Worm (Caenorhabditis elegans) whole organism, L4 larva: Measurements from ENCODE around the gene srh-300.

Experiments
- ZK546.5 ChIP-seq, 2 experiments: sonication (generic microtip); optimal IDR thresholded peaks; 2 replicates each; lab custom pipeline; 2017; ENCODE audit warnings: missing biosample characterization in 2 of 2, missing genetic modification characterization in 2 of 2
- hlh-11 ChIP-seq: fragments of 200-800 bp; sonication (Bioruptor generic); optimal IDR thresholded peaks from 2 replicates; lab custom pipeline; 2018; ENCODE audit warnings: mild to moderate bottlenecking, missing genetic modification characterization, missing compliant biosample characterization
- lin-15B ChIP-seq: fragments of 150-350 bp; sonication (generic microtip); optimal IDR thresholded peaks from 3 replicates; lab custom pipeline; 2014; ENCODE audit warnings: missing biosample characterization, missing genetic modification characterization
- lin-39 ChIP-seq: fragments of 150-350 bp; optimal IDR thresholded peaks from 2 replicates; lab custom pipeline; 2014; ENCODE audit warnings: missing biosample characterization, missing genetic modification reagents, missing genetic modification characterization
- mep-1 ChIP-seq: fragments of 150-350 bp; sonication (generic microtip); optimal IDR thresholded peaks from 3 replicates; lab custom pipeline; 2014; ENCODE audit warnings: missing biosample characterization, missing genetic modification characterization
- mes-2 ChIP-seq: sonication (generic microtip); optimal IDR thresholded peaks from 2 replicates; lab custom pipeline; 2016; ENCODE audit warnings: missing genotype, mild to moderate bottlenecking, missing genetic modification characterization, missing compliant biosample characterization; ENCODE audit not compliant: poor library complexity, severe bottlenecking
- nhr-76 ChIP-seq: fragments of 150-350 bp; optimal IDR thresholded peaks from 2 replicates; lab custom pipeline; 2014; ENCODE audit warnings: missing biosample characterization, missing genetic modification characterization
- vab-7 ChIP-seq: fragments of 200-800 bp; sonication (Bioruptor generic); IDR thresholded peaks from 2 replicates; pipeline ENCODE4 v1.3.6; 2022; ENCODE audit warnings: missing genetic modification reagents, missing genetic modification characterization, missing compliant biosample characterization

ce11 chrV:17870569-17870968 is 48.7 kb downstream of the srh-300 start, which contains the start of gene csn-1:
- TF ChIP-seq hlh-11 (tag; lab: Kevin White, UChicago) (no peak), lin-39 (no peak), nhr-76 (no peak), mep-1 (tag; lab: Kevin White, UChicago) (no peak), vab-7 (GFP tag; lab: Robert Waterston, UW) (no peak), mes-2 (no peak), lin-15B (no peak), ZK546.5 (tag; optimal IDR thresholded peaks at IDR 0.05; lab: Kevin White, UChicago) (no peak)
